Fruit fly (Drosophila melanogaster): ENCODE measurements around the gene CG31988.

dm6 chr2L:21178436-21179216 lies 24.0 kb downstream of the CG31988 start:
- no peak for TF ChIP-seq Rel (GFP tag; optimal IDR thresholded peaks at IDR 0.05)
- TF ChIP-seq Rel (tag; optimal IDR thresholded peaks at IDR 0.05) = no peak
- TF ChIP-seq fru (GFP tag; optimal IDR thresholded peaks at IDR 0.05) = no peak
- TF ChIP-seq h (GFP tag; optimal IDR thresholded peaks at IDR 0.05) = no peak
- TF ChIP-seq HLH106 (tag; optimal IDR thresholded peaks at IDR 0.05) = no peak
- TF ChIP-seq Hnf4 (GFP tag; optimal IDR thresholded peaks at IDR 0.05) = no peak
- no peak for TF ChIP-seq Myc (optimal IDR thresholded peaks at IDR 0.05)
- TF ChIP-seq dmrt93B (GFP tag; optimal IDR thresholded peaks at IDR 0.05) = no peak
- TF ChIP-seq Hr83 (GFP tag; optimal IDR thresholded peaks at IDR 0.05; ENCODE audit: poor library complexity, severe bottlenecking) = no peak

Measured in whole organism, wandering third instar larva.